Worm (Caenorhabditis elegans): Measurements from ENCODE around the gene unc-103.

unc-103 gene

DNA sequence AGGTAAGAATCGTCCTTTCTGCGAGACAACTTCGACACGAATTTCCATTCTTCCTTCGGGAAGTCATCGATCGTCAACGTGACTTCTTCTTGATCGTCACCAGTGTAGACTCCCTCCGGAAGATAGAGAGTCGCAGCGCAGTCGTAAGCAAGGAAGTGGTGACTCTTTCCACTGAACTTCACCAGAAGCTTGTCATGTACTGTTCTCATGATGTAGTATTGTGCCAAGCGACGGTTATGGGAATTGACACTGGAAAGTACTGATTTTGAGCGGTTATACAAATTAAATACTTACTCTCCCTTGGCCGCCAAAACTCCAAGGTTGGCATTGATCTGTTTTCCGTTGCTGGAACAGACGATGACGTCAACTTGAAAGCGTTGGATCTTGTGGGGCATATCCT lies 60.3 kb downstream of the unc-103 start:
- no peak for TF ChIP-seq mes-2 (tag; optimal IDR thresholded peaks at IDR 0.05; ENCODE audit: poor library complexity, severe bottlenecking)
- no peak for TF ChIP-seq jun-1 (tag; optimal IDR thresholded peaks at IDR 0.05)
- 0 out of 2 replicates have a peak, but pooled peaks have one; percentile 12 for TF ChIP-seq F44E2.7 (GFP tag; IDR thresholded peaks at IDR 0.05)
- no peak for TF ChIP-seq lin-1 (GFP tag; IDR thresholded peaks at IDR 0.05)
- no peak for TF ChIP-seq nhr-25 (tag; optimal IDR thresholded peaks at IDR 0.05; ENCODE audit: borderline replicate concordance, insufficient read depth)

DNA sequence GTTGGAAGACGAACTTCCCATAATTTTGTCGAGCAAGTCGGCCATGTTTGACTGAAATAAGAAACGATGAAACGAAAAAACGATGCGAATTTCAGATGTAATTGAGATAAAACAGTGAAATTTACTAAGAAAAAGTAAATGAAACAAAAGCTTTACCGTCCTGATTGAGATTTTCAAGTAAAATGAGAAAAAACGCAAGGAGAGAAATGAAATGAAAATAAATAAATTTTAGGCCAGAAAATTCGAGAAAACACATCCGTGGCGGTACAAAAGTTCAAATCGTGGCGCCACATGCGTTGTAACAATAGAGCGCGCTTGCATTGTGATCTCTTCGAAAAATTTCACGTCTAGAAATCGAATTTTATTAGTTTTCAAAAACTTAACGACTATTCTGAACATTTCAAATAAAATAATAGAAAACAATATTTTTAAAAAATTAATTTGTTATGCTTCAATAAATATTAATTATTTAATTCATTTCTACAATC lies 61.0 kb downstream of the unc-103 start, which contains the start of the genes hrde-1 and C16C10.13:
Gene hrde-1, minus strand, starts transcription at position 51 of the 488 bp plus-strand sequence.
Gene C16C10.13, plus strand, starts transcription at position 332 of the 488 bp plus-strand sequence.
- TF ChIP-seq aha-1 (tag) (no peak), unc-130 (GFP tag; optimal IDR thresholded peaks at IDR 0.05) (peak; percentile 90), lin-38 (GFP tag; IDR thresholded peaks at IDR 0.05) (peak; percentile 96), F49E8.2 (tag; optimal IDR thresholded peaks at IDR 0.05; ENCODE audit: borderline replicate concordance) (peak; percentile 77)

DNA sequence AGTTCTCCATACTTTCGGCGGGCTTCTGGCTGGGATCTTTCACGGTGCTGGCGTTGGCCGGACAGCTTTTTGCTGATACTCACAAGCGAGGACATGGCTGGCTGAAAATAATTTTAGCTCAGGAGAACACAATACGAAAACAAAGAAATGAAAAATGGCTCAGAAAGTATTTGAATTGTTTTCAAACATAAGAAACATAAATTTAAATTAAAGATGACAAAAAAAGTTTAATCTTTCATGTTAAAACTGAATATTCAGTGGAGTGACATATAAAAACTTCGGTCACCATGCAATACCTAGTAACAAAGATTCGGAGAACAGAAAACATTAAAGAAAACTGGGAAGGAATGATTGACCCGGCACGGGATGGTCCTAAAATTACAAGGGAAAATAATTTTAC lies 63.4 kb downstream of the unc-103 start, which contains the start of gene C16C10.2:
Gene C16C10.2, minus strand, starts transcription at position 101 of the 400 bp plus-strand sequence.
- no peak for TF ChIP-seq mxl-3 (GFP tag; optimal IDR thresholded peaks at IDR 0.05)
- TF ChIP-seq ZK337.2 (GFP tag; IDR thresholded peaks at IDR 0.05), result no peak
- no peak for TF ChIP-seq fos-1 (tag; optimal IDR thresholded peaks at IDR 0.05)
- no peak for TF ChIP-seq ceh-20 (GFP tag; IDR thresholded peaks at IDR 0.05)
- TF ChIP-seq aha-1 (tag), result no peak
- TF ChIP-seq T20F7.1 (GFP tag; optimal IDR thresholded peaks at IDR 0.05), result no peak
- TF ChIP-seq lin-39 (tag; optimal IDR thresholded peaks at IDR 0.05), result no peak
- no peak for TF ChIP-seq zip-2 (tag; optimal IDR thresholded peaks at IDR 0.05)
- TF ChIP-seq cey-2 (tag; optimal IDR thresholded peaks at IDR 0.05; ENCODE audit: borderline replicate concordance, insufficient read depth), result no peak
- no peak for TF ChIP-seq ceh-62 (tag; optimal IDR thresholded peaks at IDR 0.05)
- TF ChIP-seq Y75B8A.6 (GFP tag; IDR thresholded peaks at IDR 0.05), result no peak
- no peak for TF ChIP-seq nhr-28 (tag; optimal IDR thresholded peaks at IDR 0.05)
- TF ChIP-seq saeg-2 (GFP tag; IDR thresholded peaks at IDR 0.05), result no peak
- no peak for TF ChIP-seq snpc-4 (tag; optimal IDR thresholded peaks at IDR 0.05)

DNA sequence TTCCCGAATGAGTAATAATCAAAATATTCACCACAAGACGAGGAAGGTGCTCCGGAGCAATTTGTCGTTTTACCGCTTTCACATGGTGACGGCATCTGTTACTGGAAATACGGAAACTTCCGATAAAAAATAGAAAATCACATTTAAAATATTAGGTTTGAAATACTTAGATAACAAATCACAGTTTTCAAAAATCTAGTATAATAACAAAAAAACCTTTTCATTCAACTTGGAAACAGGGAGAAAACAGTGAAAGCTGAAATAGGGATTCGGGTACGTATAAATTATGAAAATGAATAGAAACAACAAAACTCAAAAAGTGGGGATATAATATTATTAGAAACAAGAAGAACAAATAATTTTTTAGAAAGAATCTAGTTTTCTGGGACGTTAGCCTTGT lies 66.2 kb downstream of the unc-103 start, which contains the start of gene C16C10.1:
Gene C16C10.1, minus strand, starts transcription at position 101 of the 400 bp plus-strand sequence.
- TF ChIP-seq aha-1 (tag) (no peak), snpc-1.2 (GFP tag; IDR thresholded peaks at IDR 0.05) (no peak), attf-4 (tag; optimal IDR thresholded peaks at IDR 0.05) (no peak)

DNA sequence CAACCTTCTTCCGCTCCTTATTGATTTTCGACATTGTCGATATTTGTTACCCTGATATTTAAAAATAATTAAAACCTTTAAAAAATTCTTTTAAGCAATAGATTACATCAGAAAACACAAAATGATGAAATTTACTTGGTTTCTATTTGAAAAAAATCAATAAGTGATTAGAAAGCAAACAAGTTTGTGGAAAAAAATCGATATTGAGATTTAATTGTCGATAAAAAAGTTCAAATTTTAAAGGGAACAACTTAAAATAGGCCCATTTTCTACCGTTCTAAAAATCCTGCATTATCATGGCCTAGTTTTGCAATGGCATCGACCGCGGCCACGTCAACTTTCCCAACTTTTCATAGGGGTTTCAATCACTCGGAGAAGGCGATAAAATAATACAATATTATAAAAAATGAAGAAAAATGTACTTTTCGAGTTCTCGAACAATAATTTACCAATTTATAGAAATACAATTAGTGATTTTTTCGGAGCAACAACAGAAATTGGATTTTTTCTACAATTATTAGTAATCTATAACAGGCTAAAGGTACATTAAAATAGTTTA lies 71.6 kb downstream of the unc-103 start, which contains the start of gene lars-1:
Gene lars-1, minus strand, starts transcription at position 51 of the 559 bp plus-strand sequence.
- TF ChIP-seq nhr-10 (tag; optimal IDR thresholded peaks at IDR 0.05) (no peak), pha-4 (GFP tag; IDR thresholded peaks at IDR 0.05) (no peak), pha-4 (tag; optimal IDR thresholded peaks at IDR 0.05) (no peak), ceh-32 (tag; optimal IDR thresholded peaks at IDR 0.05; ENCODE audit: poor library complexity) (no peak), ceh-62 (tag; optimal IDR thresholded peaks at IDR 0.05) (no peak), duxl-1 (tag; optimal IDR thresholded peaks at IDR 0.05; ENCODE audit: poor library complexity) (no peak), zag-1 (tag; optimal IDR thresholded peaks at IDR 0.05) (no peak), nhr-76 (tag; optimal IDR thresholded peaks at IDR 0.05) (no peak), gei-8 (GFP tag; optimal IDR thresholded peaks at IDR 0.05) (no peak), F37D6.2 (tag; optimal IDR thresholded peaks at IDR 0.05) (no peak), ceh-28 (tag; optimal IDR thresholded peaks at IDR 0.05) (peak; percentile 60), set-16 (GFP tag; IDR thresholded peaks at IDR 0.05) (no peak), lsy-2 (tag; optimal IDR thresholded peaks at IDR 0.05) (no peak), mes-2 (tag; optimal IDR thresholded peaks at IDR 0.05; ENCODE audit: poor library complexity, severe bottlenecking) (peak; percentile 68), dve-1 (tag; optimal IDR thresholded peaks at IDR 0.05; ENCODE audit: insufficient read depth) (no peak)

All from whole organism, L4 larva.